Worm (Caenorhabditis elegans) whole organism, L4 larva: ENCODE results near the gene cyp-25A2.

Experiments
- F10B5.3 ChIP-seq: sonication (generic microtip); optimal IDR thresholded peaks from 2 replicates; lab custom pipeline; 2016; ENCODE audit warnings: mild to moderate bottlenecking, missing genetic modification characterization, missing compliant biosample characterization
- F37D6.2 ChIP-seq: sonication (generic microtip); optimal IDR thresholded peaks from 2 replicates; lab custom pipeline; 2016; ENCODE audit warnings: mild to moderate bottlenecking, missing genetic modification characterization, missing compliant biosample characterization
- F44E2.7 ChIP-seq: fragments of 200-800 bp; sonication (Bioruptor generic); IDR thresholded peaks from 2 replicates; pipeline ENCODE4 v2.1.2; 2022; ENCODE audit warnings: missing genetic modification characterization, missing compliant biosample characterization
- F49E8.2 ChIP-seq: sonication (generic microtip); optimal IDR thresholded peaks from 2 replicates; lab custom pipeline; 2016; ENCODE audit warnings: missing compliant biosample characterization, mild to moderate bottlenecking, missing genetic modification characterization, borderline replicate concordance
- R02D3.7 ChIP-seq: fragments of 150-350 bp; sonication (generic microtip); optimal IDR thresholded peaks from 3 replicates; lab custom pipeline; 2014; ENCODE audit warnings: missing biosample characterization, missing genetic modification characterization
- Y105C5A.15 ChIP-seq: fragments of 200-800 bp; sonication (Bioruptor generic); IDR thresholded peaks from 2 replicates; pipeline ENCODE4 v1.3.6; 2022; ENCODE audit warnings: missing genetic modification characterization, missing compliant biosample characterization
- ZK337.2 ChIP-seq: fragments of 200-800 bp; sonication (Bioruptor generic); IDR thresholded peaks from 2 replicates; pipeline ENCODE4 v1.3.6; 2022; ENCODE audit warnings: missing genetic modification reagents, missing genetic modification characterization, missing compliant biosample characterization
- ZK546.5 ChIP-seq, 2 experiments: sonication (generic microtip); optimal IDR thresholded peaks; 2 replicates each; lab custom pipeline; 2017; ENCODE audit warnings: missing biosample characterization in 2 of 2, missing genetic modification characterization in 2 of 2
- aha-1 ChIP-seq: fragments of 150-350 bp; peaks from one replicate; lab custom pipeline; 2014; ENCODE audit warnings: missing biosample characterization, missing genetic modification characterization
- aly-2 ChIP-seq: sonication (generic microtip); optimal IDR thresholded peaks from 2 replicates; lab custom pipeline; 2018; ENCODE audit warnings: missing biosample characterization, missing genetic modification characterization
- ama-1 ChIP-seq: fragments of 150-350 bp; optimal IDR thresholded peaks from 2 replicates; lab custom pipeline; 2014; ENCODE audit warnings: inconsistent platforms, mixed read lengths
- attf-4 ChIP-seq: sonication (generic microtip); optimal IDR thresholded peaks from 3 replicates; lab custom pipeline; 2017; ENCODE audit warnings: missing biosample characterization, missing genetic modification characterization
- ceh-20 ChIP-seq: fragments of 200-800 bp; sonication (Bioruptor generic); IDR thresholded peaks from 2 replicates; pipeline ENCODE4 v1.3.6; 2022; ENCODE audit warnings: missing genetic modification reagents, missing genetic modification characterization, missing compliant biosample characterization
- ceh-32 ChIP-seq: sonication (generic microtip); optimal IDR thresholded peaks from 2 replicates; lab custom pipeline; 2016; ENCODE audit warnings: mild to moderate bottlenecking, missing genetic modification characterization, missing compliant biosample characterization; ENCODE audit not compliant: poor library complexity
- daf-19 ChIP-seq: fragments of 200-800 bp; sonication (Bioruptor generic); conservative IDR thresholded peaks from 2 replicates; pipeline ENCODE4 v1.3.6; 2022; ENCODE audit warnings: missing genetic modification characterization, missing compliant biosample characterization
- daf-8 ChIP-seq: fragments of 200-800 bp; sonication (Bioruptor generic); IDR thresholded peaks from 2 replicates; pipeline ENCODE4 v1.3.6; 2022; ENCODE audit warnings: missing genetic modification characterization, missing compliant biosample characterization
- dmd-6 ChIP-seq: fragments of 200-800 bp; sonication (Bioruptor generic); IDR thresholded peaks from 2 replicates; pipeline ENCODE4 v1.3.6; 2022; ENCODE audit warnings: missing genetic modification reagents, missing genetic modification characterization, missing compliant biosample characterization
- dmd-8 ChIP-seq: fragments of 200-800 bp; sonication (Bioruptor generic); IDR thresholded peaks from 2 replicates; pipeline ENCODE4 v1.3.6; 2022; ENCODE audit warnings: missing genetic modification characterization, missing compliant biosample characterization
- dpl-1 ChIP-seq: fragments of 150-350 bp; optimal IDR thresholded peaks from 2 replicates; lab custom pipeline; 2014; ENCODE audit warnings: missing biosample characterization, missing genetic modification reagents, missing genetic modification characterization
- duxl-1 ChIP-seq: sonication (generic microtip); optimal IDR thresholded peaks from 2 replicates; lab custom pipeline; 2016; ENCODE audit warnings: mild to moderate bottlenecking, missing genetic modification characterization, moderate library complexity, missing compliant biosample characterization; ENCODE audit not compliant: poor library complexity
- dve-1 ChIP-seq: sonication (generic microtip); optimal IDR thresholded peaks from 2 replicates; lab custom pipeline; 2017; ENCODE audit warnings: antibody characterized with exemption, mild to moderate bottlenecking, missing genetic modification characterization, missing compliant biosample characterization; ENCODE audit not compliant: insufficient read depth
- egl-27 ChIP-seq: sonication (generic microtip); optimal IDR thresholded peaks from 3 replicates; lab custom pipeline; 2017; ENCODE audit warnings: missing biosample characterization, missing genetic modification reagents, missing genetic modification characterization
- fkh-10 ChIP-seq: fragments of 150-350 bp; optimal IDR thresholded peaks from 2 replicates; lab custom pipeline; 2014; ENCODE audit warnings: missing biosample characterization, missing genetic modification reagents, missing genetic modification characterization
- hlh-11 ChIP-seq: fragments of 200-800 bp; sonication (Bioruptor generic); optimal IDR thresholded peaks from 2 replicates; lab custom pipeline; 2018; ENCODE audit warnings: mild to moderate bottlenecking, missing genetic modification characterization, missing compliant biosample characterization
- hlh-30 ChIP-seq: sonication (generic microtip); optimal IDR thresholded peaks from 2 replicates; lab custom pipeline; 2017; ENCODE audit warnings: antibody characterized with exemption, mild to moderate bottlenecking, missing genetic modification characterization, missing compliant biosample characterization; ENCODE audit not compliant: insufficient read depth
- jun-1 ChIP-seq: fragments of 150-350 bp; optimal IDR thresholded peaks from 2 replicates; lab custom pipeline; 2014; ENCODE audit warnings: missing biosample characterization, missing genetic modification reagents, missing genetic modification characterization
- lin-38 ChIP-seq: fragments of 200-800 bp; sonication (Bioruptor generic); IDR thresholded peaks from 2 replicates; pipeline ENCODE4 v1.3.6; 2022; ENCODE audit warnings: missing genetic modification reagents, missing genetic modification characterization, missing compliant biosample characterization
- lin-39 ChIP-seq: fragments of 150-350 bp; optimal IDR thresholded peaks from 2 replicates; lab custom pipeline; 2014; ENCODE audit warnings: missing biosample characterization, missing genetic modification reagents, missing genetic modification characterization
- lir-3 ChIP-seq: sonication (generic microtip); optimal IDR thresholded peaks from 2 replicates; lab custom pipeline; 2016; ENCODE audit warnings: mild to moderate bottlenecking, missing genetic modification characterization, missing compliant biosample characterization
- madf-9 ChIP-seq: fragments of 200-800 bp; sonication (Bioruptor generic); conservative IDR thresholded peaks from 2 replicates; pipeline ENCODE4 v1.3.6; 2022; ENCODE audit warnings: missing genetic modification reagents, missing genetic modification characterization, missing compliant biosample characterization
- mdl-1 ChIP-seq, 2 experiments: fragments of 150-350 bp in 1 of 2; sonication (generic microtip) in 1 of 2; optimal IDR thresholded peaks; 2 replicates each; lab custom pipeline; 2014 to 2017; ENCODE audit warnings: missing biosample characterization in 2 of 2, missing genetic modification characterization in 2 of 2
- mes-2 ChIP-seq: sonication (generic microtip); optimal IDR thresholded peaks from 2 replicates; lab custom pipeline; 2016; ENCODE audit warnings: missing genotype, mild to moderate bottlenecking, missing genetic modification characterization, missing compliant biosample characterization; ENCODE audit not compliant: poor library complexity, severe bottlenecking
- mxl-2 ChIP-seq: fragments of 200-800 bp; sonication (Bioruptor generic); conservative IDR thresholded peaks from 2 replicates; pipeline ENCODE4 v1.3.6; 2022; ENCODE audit warnings: missing genetic modification reagents, missing genetic modification characterization, missing compliant biosample characterization
- nhr-102 ChIP-seq: sonication (generic microtip); optimal IDR thresholded peaks from 2 replicates; lab custom pipeline; 2016; ENCODE audit warnings: mild to moderate bottlenecking, missing genetic modification characterization, moderate library complexity, missing compliant biosample characterization
- nhr-111 ChIP-seq: fragments of 200-800 bp; sonication (Bioruptor generic); optimal IDR thresholded peaks from 2 replicates; lab custom pipeline; 2018; ENCODE audit warnings: mild to moderate bottlenecking, missing genetic modification characterization, missing compliant biosample characterization
- nhr-25 ChIP-seq: sonication (generic microtip); optimal IDR thresholded peaks from 2 replicates; lab custom pipeline; 2017; ENCODE audit warnings: missing genetic modification characterization, mild to moderate bottlenecking, missing compliant biosample characterization, antibody characterized with exemption, moderate library complexity, borderline replicate concordance; ENCODE audit not compliant: insufficient read depth
- nhr-76 ChIP-seq: fragments of 150-350 bp; optimal IDR thresholded peaks from 2 replicates; lab custom pipeline; 2014; ENCODE audit warnings: missing biosample characterization, missing genetic modification characterization
- nhr-77 ChIP-seq: fragments of 150-350 bp; optimal IDR thresholded peaks from 2 replicates; lab custom pipeline; 2014; ENCODE audit warnings: missing biosample characterization, missing genetic modification characterization
- pha-4 ChIP-seq, 2 experiments: fragments of 150-350 bp in 1 of 2; fragments of 200-800 bp in 1 of 2; sonication (Bioruptor generic) in 1 of 2; IDR thresholded peaks in 1 of 2; optimal IDR thresholded peaks in 1 of 2; 2 replicates each; pipeline versions ENCODE4 v1.3.6 to Lab custom; 2014 to 2022; ENCODE audit warnings: missing genetic modification characterization in 2 of 2, missing genetic modification reagents in 2 of 2, missing biosample characterization in 1 of 2, missing compliant biosample characterization in 1 of 2
- sdz-12 ChIP-seq: fragments of 200-800 bp; sonication (Bioruptor generic); optimal IDR thresholded peaks from 2 replicates; lab custom pipeline; 2018; ENCODE audit warnings: mild to moderate bottlenecking, missing genetic modification characterization, missing compliant biosample characterization
- set-16 ChIP-seq: fragments of 200-800 bp; sonication (Bioruptor generic); IDR thresholded peaks from 2 replicates; pipeline ENCODE4 v1.3.6; 2022; ENCODE audit warnings: missing genetic modification reagents, missing genetic modification characterization, missing compliant biosample characterization
- snpc-4 ChIP-seq: fragments of 150-350 bp; optimal IDR thresholded peaks from 2 replicates; lab custom pipeline; 2014; ENCODE audit warnings: missing biosample characterization, missing genetic modification characterization
- spr-3 ChIP-seq: fragments of 200-800 bp; sonication (Bioruptor generic); optimal IDR thresholded peaks from 2 replicates; lab custom pipeline; 2018; ENCODE audit warnings: mild to moderate bottlenecking, missing genetic modification characterization, missing compliant biosample characterization
- unc-130 ChIP-seq: sonication (generic microtip); optimal IDR thresholded peaks from 2 replicates; lab custom pipeline; 2016; ENCODE audit warnings: missing genetic modification reagents, missing genetic modification characterization, missing compliant biosample characterization
- unc-62 ChIP-seq, 3 experiments: fragments of 150-350 bp in 1 of 3; sonication (generic microtip); optimal IDR thresholded peaks in 2 of 3; peaks in 1 of 3; 1 replicate in 1 of 3; 2 replicates in 2 of 3; lab custom pipeline; 2014 to 2017; ENCODE audit warnings: missing biosample characterization in 3 of 3, missing genetic modification characterization in 3 of 3, missing genetic modification reagents in 3 of 3, missing genotype in 1 of 3
- zag-1 ChIP-seq: fragments of 150-350 bp; optimal IDR thresholded peaks from 2 replicates; lab custom pipeline; 2014; ENCODE audit warnings: missing biosample characterization, missing genetic modification characterization
- zfp-2 ChIP-seq: sonication (generic microtip); optimal IDR thresholded peaks from 2 replicates; lab custom pipeline; 2016; ENCODE audit warnings: mild to moderate bottlenecking, missing genetic modification characterization, missing compliant biosample characterization
- zfp-3 ChIP-seq: fragments of 200-800 bp; sonication (Bioruptor generic); conservative IDR thresholded peaks from 2 replicates; pipeline ENCODE4 v1.3.6; 2022; ENCODE audit warnings: missing genetic modification reagents, missing genetic modification characterization, missing compliant biosample characterization
- zip-11 ChIP-seq: fragments of 200-800 bp; sonication (Bioruptor generic); IDR thresholded peaks from 2 replicates; pipeline ENCODE4 v1.3.6; 2022; ENCODE audit warnings: missing genetic modification characterization, missing compliant biosample characterization

The cyp-25A2 gene

ce11 chrIII:3789688-3790371, 45.2 kb upstream of the cyp-25A2 start (continued):
- TF ChIP-seq nhr-25 (tag; lab: Kevin White, UChicago) (no peak), nhr-77 (tag; lab: Kevin White, UChicago) (no peak), spr-3 (GFP tag; lab: Kevin White, UChicago) (no peak), fkh-10 (GFP tag; lab: Kevin White, UChicago) (no peak), zip-11 (GFP tag; lab: Robert Waterston, UW) (no peak), daf-8 (GFP tag; lab: Robert Waterston, UW) (no peak), nhr-102 (tag; lab: Kevin White, UChicago) (no peak), zfp-3 (GFP tag; lab: Robert Waterston, UW) (peak; percentile 74; the same call in 1 of the 2 replicates), snpc-4 (tag; lab: Kevin White, UChicago) (no peak), dmd-8 (GFP tag; lab: Robert Waterston, UW) (no peak), ama-1 (lab: Kevin White, UChicago) (peak; percentile 54), nhr-76 (tag; lab: Kevin White, UChicago) (no peak), F44E2.7 (GFP tag; lab: Robert Waterston, UW) (no peak), jun-1 (tag; lab: Kevin White, UChicago) (no peak), zfp-2 (no peak), attf-4 (tag; lab: Kevin White, UChicago) (no peak), mes-2 (tag; lab: Kevin White, UChicago) (peak; percentile 12), set-16 (no peak), aha-1 (peak; percentile 54), F49E8.2 (no peak), ZK546.5 (tag; optimal IDR thresholded peaks at IDR 0.05; lab: Kevin White, UChicago) (no peak), egl-27 (tag; lab: Kevin White, UChicago) (no peak), pha-4 (GFP tag; IDR thresholded peaks at IDR 0.05; lab: Robert Waterston, UW) (no peak), pha-4 (tag; optimal IDR thresholded peaks at IDR 0.05; lab: Kevin White, UChicago) (no peak), unc-130 (GFP tag; lab: Kevin White, UChicago) (no peak), zag-1 (tag; lab: Kevin White, UChicago) (no peak), F10B5.3 (tag; lab: Kevin White, UChicago) (no peak), sdz-12 (GFP tag; lab: Kevin White, UChicago) (peak; percentile 34), R02D3.7 (tag; lab: Kevin White, UChicago) (no peak), hlh-30 (tag; lab: Kevin White, UChicago) (no peak), unc-62 (GFP tag; optimal IDR thresholded peaks at IDR 0.05 in 1 of 2; lab: Kevin White, UChicago) (no peak), unc-62 (tag; optimal IDR thresholded peaks at IDR 0.05; lab: Kevin White, UChicago) (no peak), dmd-6 (GFP tag; lab: Robert Waterston, UW) (no peak), mdl-1 (tag; optimal IDR thresholded peaks at IDR 0.05; lab: Kevin White, UChicago) (no peak), lin-38 (no peak; the same call in 1 of the 2 replicates), daf-19 (no peak), lir-3 (no peak), dpl-1 (no peak), F37D6.2 (tag; lab: Kevin White, UChicago) (no peak), Y105C5A.15 (GFP tag; lab: Robert Waterston, UW) (no peak), hlh-11 (tag; lab: Kevin White, UChicago) (no peak), nhr-111 (GFP tag; lab: Kevin White, UChicago) (no peak), ceh-32 (tag; lab: Kevin White, UChicago) (no peak), lin-39 (tag; lab: Kevin White, UChicago) (no peak), dve-1 (tag; lab: Kevin White, UChicago) (no peak), madf-9 (GFP tag; lab: Robert Waterston, UW) (no peak), ZK337.2 (no peak), duxl-1 (tag; lab: Kevin White, UChicago) (no peak), ceh-20 (no peak), mxl-2 (no peak), aly-2 (tag; lab: Kevin White, UChicago) (peak; percentile 10)
